Fruit fly (Drosophila melanogaster) whole organism: ENCODE results near the gene CG43750.

Experiments used
- CG8478 ChIP-seq: fragments of >200 bp; optimal IDR thresholded peaks from 2 replicates; lab custom pipeline; 2018; ENCODE audit warnings: inconsistent platforms
- Dll ChIP-seq: fragments of >200 bp; optimal IDR thresholded peaks from 2 replicates; lab custom pipeline; 2017
- EcR ChIP-seq, 2 experiments: fragments of >200 bp; optimal IDR thresholded peaks; 2 replicates each; lab custom pipeline; 2017; ENCODE audit warnings: missing biosample characterization in 2 of 2, missing genetic modification characterization in 2 of 2, missing genetic modification reagents in 2 of 2
- pan ChIP-seq: fragments of >200 bp; optimal IDR thresholded peaks from 2 replicates; lab custom pipeline; 2017
- psq ChIP-seq: fragments of >200 bp; optimal IDR thresholded peaks from 2 replicates; lab custom pipeline; 2017
- usp ChIP-seq: fragments of >200 bp; optimal IDR thresholded peaks from 2 replicates; lab custom pipeline; 2017; ENCODE audit warnings: missing biosample characterization, missing genetic modification characterization, mixed read lengths

The CG43750 gene

DNA sequence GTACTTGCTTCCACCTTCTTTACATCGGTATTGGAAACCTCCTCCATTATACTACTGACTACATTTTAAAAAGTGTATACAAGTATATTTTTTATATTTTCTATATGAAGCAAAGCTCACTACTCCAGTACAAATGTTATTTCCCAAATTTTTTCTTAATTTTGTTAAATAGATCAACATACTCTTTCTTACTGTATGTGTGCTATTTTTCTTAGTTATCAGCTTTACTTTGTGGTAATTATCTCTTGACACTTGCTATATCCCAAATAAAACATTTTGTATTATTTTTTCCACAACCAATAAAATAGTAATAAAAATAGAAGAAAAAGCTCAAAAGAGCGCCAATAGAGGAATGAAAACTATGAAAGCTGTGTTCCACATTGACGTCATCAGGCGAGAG is at the start of gene CG43750:
CG43750 (minus strand) TSS at position 101 of the 400 bp plus-strand sequence.
- no peak for TF ChIP-seq psq (lab: Kevin White, UChicago)

- no peak for TF ChIP-seq EcR (GFP tag; optimal IDR thresholded peaks at IDR 0.05; lab: Kevin White, UChicago)
- no peak for TF ChIP-seq Dll (lab: Kevin White, UChicago)
- TF ChIP-seq pan = no peak
- no peak for TF ChIP-seq usp (GFP tag; lab: Kevin White, UChicago)
- TF ChIP-seq psq (lab: Kevin White, UChicago) = no peak
- no peak for TF ChIP-seq CG8478
Measured at dm6 chr2L:2438640-2439276, 48.3 kb upstream of the CG43750 start.

- no peak for TF ChIP-seq EcR (GFP tag; optimal IDR thresholded peaks at IDR 0.05; lab: Kevin White, UChicago)
- no peak for TF ChIP-seq Dll (lab: Kevin White, UChicago)
- TF ChIP-seq pan = no peak
- no peak for TF ChIP-seq CG8478
- no peak for TF ChIP-seq psq (lab: Kevin White, UChicago)
- TF ChIP-seq usp (GFP tag; lab: Kevin White, UChicago) = no peak
Measured at dm6 chr2L:2436258-2436657, 45.8 kb upstream of the CG43750 start.

DNA sequence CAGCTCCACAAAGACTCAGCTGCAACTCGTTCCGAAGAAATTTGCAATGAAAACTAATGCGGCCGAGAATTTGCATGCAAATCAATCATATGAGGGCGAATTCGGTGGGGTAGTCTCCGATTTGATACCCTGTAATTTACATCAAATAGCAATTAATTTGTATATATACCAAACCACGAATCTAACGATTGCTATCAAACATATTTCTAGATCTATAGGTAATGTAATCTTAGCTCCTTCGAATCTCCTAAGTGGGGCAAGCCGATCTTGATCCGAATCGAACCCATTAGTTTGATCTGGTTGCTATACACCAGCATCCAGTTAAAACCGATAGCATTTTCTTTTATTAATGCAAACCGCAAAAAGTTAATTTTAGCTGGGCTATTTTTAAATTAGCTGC is 43.7 kb upstream of the CG43750 start:
- no peak for TF ChIP-seq psq (lab: Kevin White, UChicago)
- TF ChIP-seq Dll (lab: Kevin White, UChicago) = no peak
- no peak for TF ChIP-seq EcR (GFP tag; optimal IDR thresholded peaks at IDR 0.05; lab: Kevin White, UChicago)
- TF ChIP-seq CG8478 = no peak
- no peak for TF ChIP-seq pan
- no peak for TF ChIP-seq usp (GFP tag; lab: Kevin White, UChicago)

dm6 chr2L:2433494-2434054 is 43.1 kb upstream of the CG43750 start:
- TF ChIP-seq Dll (lab: Kevin White, UChicago) (no peak), pan (no peak), EcR (GFP tag; optimal IDR thresholded peaks at IDR 0.05; lab: Kevin White, UChicago) (no peak)

dm6 chr2L:2432809-2433493 is 42.5 kb upstream of the CG43750 start:
- TF ChIP-seq psq (lab: Kevin White, UChicago) (no peak), CG8478 (no peak), Dll (lab: Kevin White, UChicago) (no peak), pan (no peak), EcR (GFP tag; optimal IDR thresholded peaks at IDR 0.05; lab: Kevin White, UChicago) (no peak), usp (GFP tag; lab: Kevin White, UChicago) (no peak)

DNA sequence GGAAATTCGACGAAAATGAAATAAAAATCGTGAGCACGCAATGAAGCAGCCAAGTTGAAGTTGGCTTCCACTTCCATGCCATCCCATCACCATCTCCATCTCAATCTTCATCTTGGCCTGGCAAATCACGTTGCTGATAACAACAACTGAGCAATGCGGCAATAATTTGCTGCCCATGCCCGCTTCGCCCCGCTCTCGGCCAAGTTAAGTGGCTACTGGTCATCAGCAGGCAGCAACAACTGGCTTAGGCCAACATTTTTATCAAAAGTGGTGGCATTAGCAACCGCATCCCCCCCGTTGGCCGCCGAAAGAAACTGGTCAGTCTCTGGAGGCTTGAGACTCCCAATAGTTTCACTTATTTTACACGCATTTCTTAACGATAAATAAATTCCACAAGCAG is 39.8 kb upstream of the CG43750 start:
- TF ChIP-seq usp (GFP tag; lab: Kevin White, UChicago) = no peak
- TF ChIP-seq psq (lab: Kevin White, UChicago) = no peak
- TF ChIP-seq Dll (lab: Kevin White, UChicago) = no peak
- TF ChIP-seq CG8478 = no peak
- TF ChIP-seq pan = no peak
- TF ChIP-seq EcR (GFP tag; optimal IDR thresholded peaks at IDR 0.05; lab: Kevin White, UChicago) = no peak

- no peak for TF ChIP-seq Dll (lab: Kevin White, UChicago)
- TF ChIP-seq CG8478 = no peak
- no peak for TF ChIP-seq psq (lab: Kevin White, UChicago)
- no peak for TF ChIP-seq usp (GFP tag; lab: Kevin White, UChicago)
- TF ChIP-seq EcR (GFP tag; optimal IDR thresholded peaks at IDR 0.05; lab: Kevin White, UChicago) = no peak
- no peak for TF ChIP-seq pan
Measured at dm6 chr2L:2429588-2429987, 39.1 kb upstream of the CG43750 start.

dm6 chr2L:2428209-2428488 is 37.7 kb upstream of the CG43750 start, which contains the start of gene dpp:
Gene dpp, plus strand, starts transcription at chr2L:2428372.
- no peak for TF ChIP-seq EcR (GFP tag; optimal IDR thresholded peaks at IDR 0.05; lab: Kevin White, UChicago)

DNA sequence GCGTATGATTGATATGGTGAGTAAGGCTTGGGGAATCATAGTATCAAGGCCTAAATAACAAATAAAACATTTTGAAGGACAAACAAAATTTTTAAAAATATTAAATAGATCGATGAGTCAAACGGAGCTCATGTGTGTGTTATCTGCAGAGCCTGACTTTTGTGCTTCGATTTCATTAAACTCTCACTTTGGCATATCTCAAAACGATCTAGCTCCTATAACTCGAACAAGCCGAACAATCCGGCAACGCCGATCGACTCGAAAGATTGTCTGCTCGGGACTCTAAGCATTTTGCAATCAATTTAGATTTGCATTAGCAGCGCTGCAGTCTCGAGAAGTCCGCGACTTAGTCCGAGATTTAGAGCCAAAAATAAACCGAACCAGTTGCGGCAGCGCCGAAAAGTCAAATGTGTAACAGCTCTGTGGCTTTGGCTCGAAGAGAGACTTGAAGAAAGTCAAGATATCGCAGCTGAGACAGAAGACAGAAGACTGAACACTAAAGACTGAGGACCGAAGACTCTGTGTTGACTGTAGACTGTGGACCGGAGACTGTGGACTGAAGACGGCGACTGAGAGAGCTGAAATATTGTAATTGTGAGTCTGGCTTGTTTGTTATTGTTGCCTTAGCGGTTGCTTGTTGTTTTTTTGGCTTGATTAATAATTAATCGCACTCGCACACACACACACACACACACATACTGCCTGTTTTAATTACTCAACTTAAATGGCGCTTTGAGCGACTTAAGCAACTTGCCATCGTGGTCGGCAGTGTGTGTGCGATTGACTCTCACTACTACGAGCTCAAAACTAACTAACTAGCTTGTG is 37.1 kb upstream of the CG43750 start:
- TF ChIP-seq pan (no peak), CG8478 (no peak), usp (GFP tag; lab: Kevin White, UChicago) (no peak), EcR (GFP tag; optimal IDR thresholded peaks at IDR 0.05; lab: Kevin White, UChicago) (no peak)

- no peak for TF ChIP-seq EcR (GFP tag; optimal IDR thresholded peaks at IDR 0.05; lab: Kevin White, UChicago)
- no peak for TF ChIP-seq usp (GFP tag; lab: Kevin White, UChicago)
- TF ChIP-seq Dll (lab: Kevin White, UChicago) = no peak
- TF ChIP-seq psq (lab: Kevin White, UChicago) = no peak
- no peak for TF ChIP-seq CG8478
- TF ChIP-seq pan = no peak
Measured at dm6 chr2L:2426444-2427188, 36.1 kb upstream of the CG43750 start.
